Worm (Caenorhabditis elegans) whole organism, L1 larva: ENCODE measurements around the gene eral-1.

Source experiments
- alr-1 ChIP-seq: fragments of 200-800 bp; sonication (Bioruptor generic); optimal IDR thresholded peaks from 2 replicates; lab custom pipeline; 2018; ENCODE audit warnings: borderline replicate concordance, mild to moderate bottlenecking, missing genetic modification characterization, missing compliant biosample characterization
- aly-2 ChIP-seq: fragments of 150-350 bp; optimal IDR thresholded peaks from 2 replicates; lab custom pipeline; 2014; ENCODE audit warnings: missing biosample characterization, missing genetic modification characterization
- ceh-82 ChIP-seq, 3 experiments: fragments of 150-350 bp in 1 of 3; sonication (generic microtip) in 2 of 3; optimal IDR thresholded peaks; 2 replicates each; lab custom pipeline; 2014 to 2017; ENCODE audit warnings: missing biosample characterization in 3 of 3, missing genetic modification characterization in 3 of 3
- grh-1 ChIP-seq: fragments of 200-800 bp; sonication (Bioruptor generic); IDR thresholded peaks from 2 replicates; pipeline ENCODE4 v1.3.6; 2022; ENCODE audit warnings: missing genetic modification reagents, missing genetic modification characterization, missing compliant biosample characterization
- lin-13 ChIP-seq: fragments of 150-350 bp; optimal IDR thresholded peaks from 2 replicates; lab custom pipeline; 2014; ENCODE audit warnings: missing biosample characterization, missing genetic modification reagents, missing genetic modification characterization
- lin-15B ChIP-seq: fragments of 150-350 bp; sonication (generic microtip); optimal IDR thresholded peaks from 3 replicates; lab custom pipeline; 2014; ENCODE audit warnings: missing biosample characterization, missing genetic modification characterization
- lin-35 ChIP-seq, 2 experiments: fragments of 150-350 bp; optimal IDR thresholded peaks; 2 replicates each; lab custom pipeline; 2014; ENCODE audit warnings: missing biosample characterization in 2 of 2, missing genetic modification characterization in 2 of 2, missing genetic modification reagents in 2 of 2
- nhr-77 ChIP-seq: fragments of 150-350 bp; optimal IDR thresholded peaks from 2 replicates; lab custom pipeline; 2014; ENCODE audit warnings: missing biosample characterization, missing genetic modification characterization
- pqm-1 ChIP-seq: sonication (generic microtip); optimal IDR thresholded peaks from 3 replicates; lab custom pipeline; 2017; ENCODE audit warnings: missing biosample characterization, missing genetic modification characterization
- skn-1 ChIP-seq: fragments of 150-350 bp; optimal IDR thresholded peaks from 2 replicates; lab custom pipeline; 2014; ENCODE audit warnings: missing biosample characterization, missing genetic modification characterization
- snpc-4 ChIP-seq: fragments of 150-350 bp; optimal IDR thresholded peaks from 2 replicates; lab custom pipeline; 2014; ENCODE audit warnings: missing biosample characterization, missing genetic modification characterization
- sox-4 ChIP-seq: sonication (generic microtip); optimal IDR thresholded peaks from 2 replicates; lab custom pipeline; 2016; ENCODE audit warnings: missing genetic modification characterization, missing compliant biosample characterization
- tbx-2 ChIP-seq: sonication (generic microtip); optimal IDR thresholded peaks from 2 replicates; lab custom pipeline; 2016; ENCODE audit warnings: missing genetic modification characterization, missing compliant biosample characterization

- TF ChIP-seq alr-1 (tag; lab: Kevin White, UChicago) (no peak), lin-13 (GFP tag; lab: Kevin White, UChicago) (no peak), tbx-2 (no peak), lin-35 (GFP tag; optimal IDR thresholded peaks at IDR 0.05; lab: Kevin White, UChicago) (no peak), snpc-4 (tag; lab: Kevin White, UChicago) (no peak), sox-4 (tag; lab: Kevin White, UChicago) (no peak), nhr-77 (tag; lab: Kevin White, UChicago) (no peak), grh-1 (GFP tag; lab: Robert Waterston, UW) (no peak), aly-2 (tag; lab: Kevin White, UChicago) (no peak), pqm-1 (tag; lab: Kevin White, UChicago) (no peak), skn-1 (no peak), lin-15B (tag; lab: Kevin White, UChicago) (no peak), ceh-82 (tag; optimal IDR thresholded peaks at IDR 0.05; lab: Kevin White, UChicago) (no peak)
These were observed 13.0 kb upstream of the eral-1 start for ce11 chrII:9602566-9602965.
